Fruit fly (Drosophila melanogaster): ENCODE data around the gene csw.

Gene csw

dm6 chrX:2087501-2087900, 6.5 kb upstream of the csw start (continued):
- TF ChIP-seq CG18619 (GFP tag; optimal IDR thresholded peaks at IDR 0.05) (peak; percentile 71), z (GFP tag; IDR thresholded peaks at IDR 0.05) (no peak), CkIIα-i1 (GFP tag; IDR thresholded peaks at IDR 0.05) (no peak), CG14014 (GFP tag; IDR thresholded peaks at IDR 0.05) (peak; percentile 49; the same call in 1 of the 2 replicates), CG17385 (GFP tag; optimal IDR thresholded peaks at IDR 0.05) (peak; percentile 50), CG4328 (GFP tag; optimal IDR thresholded peaks at IDR 0.05) (no peak), Usf (GFP tag; optimal IDR thresholded peaks at IDR 0.05) (no peak), CG13775 (GFP tag; optimal IDR thresholded peaks at IDR 0.05) (no peak), TFAM (GFP tag; optimal IDR thresholded peaks at IDR 0.05) (no peak), MESR4 (GFP tag; optimal IDR thresholded peaks at IDR 0.05) (no peak), sima (GFP tag; optimal IDR thresholded peaks at IDR 0.05) (no peak), CG11093 (GFP tag; IDR thresholded peaks at IDR 0.05) (peak; percentile 47; the same call in 2 of the 3 replicates), ash1 (GFP tag; optimal IDR thresholded peaks at IDR 0.05) (no peak), CG11695 (GFP tag; IDR thresholded peaks at IDR 0.05) (peak; percentile 53; the same call in 1 of the 3 replicates), CG8359 (GFP tag; optimal IDR thresholded peaks at IDR 0.05; ENCODE audit: borderline replicate concordance) (no peak), CG33213 (GFP tag; optimal IDR thresholded peaks at IDR 0.05) (peak; percentile 28), stc (GFP tag; IDR thresholded peaks at IDR 0.05) (peak; percentile 67), esg (GFP tag; conservative IDR thresholded peaks at IDR 0.05) (peak; percentile 35; the same call in 1 of the 2 replicates), B-H2 (GFP tag; optimal IDR thresholded peaks at IDR 0.05) (no peak), CG14441 (GFP tag; IDR thresholded peaks at IDR 0.05) (peak; percentile 75), Myb (GFP tag; optimal IDR thresholded peaks at IDR 0.05) (peak; percentile 40), Ets65A (GFP tag) (peak; percentile 91), CG12071 (GFP tag; optimal IDR thresholded peaks at IDR 0.05) (peak; percentile 61), salm (tag; optimal IDR thresholded peaks at IDR 0.05) (peak; percentile 46), cg (GFP tag; optimal IDR thresholded peaks at IDR 0.05) (peak; percentile 44), Chrac-16 (GFP tag; optimal IDR thresholded peaks at IDR 0.05) (peak; percentile 4), dpn (GFP tag; optimal IDR thresholded peaks at IDR 0.05) (peak; percentile 24 to 70), CG10543 (GFP tag; optimal IDR thresholded peaks at IDR 0.05) (no peak), bowl (GFP tag; IDR thresholded peaks at IDR 0.05) (no peak), CG7745 (tag; optimal IDR thresholded peaks at IDR 0.05) (no peak), her (GFP tag; optimal IDR thresholded peaks at IDR 0.05) (peak; percentile 54), bcd (GFP tag; optimal IDR thresholded peaks at IDR 0.05) (peak; percentile 29), Rfx (GFP tag; IDR thresholded peaks at IDR 0.05) (peak; percentile 48; the same call in 1 of the 2 replicates), CG1832 (GFP tag; optimal IDR thresholded peaks at IDR 0.05) (no peak), amos (GFP tag; IDR thresholded peaks at IDR 0.05; ENCODE audit: partially characterized antibody) (no peak), fd102C (GFP tag; optimal IDR thresholded peaks at IDR 0.05) (no peak), CG10431 (GFP tag; optimal IDR thresholded peaks at IDR 0.05) (peak; percentile 4), sd (tag; optimal IDR thresholded peaks at IDR 0.05) (no peak), Opbp (GFP tag; IDR thresholded peaks at IDR 0.05; ENCODE audit: partially characterized antibody) (no peak), CG11247 (GFP tag; IDR thresholded peaks at IDR 0.05) (peak; percentile 59), CG3726 (GFP tag; IDR thresholded peaks at IDR 0.05) (0 out of 3 replicates have a peak, but pooled peaks have one; percentile 37), dimm (GFP tag; IDR thresholded peaks at IDR 0.05) (0 out of 2 replicates have a peak, but pooled peaks have one; percentile 45), da (GFP tag; optimal IDR thresholded peaks at IDR 0.05) (no peak), Blimp-1 (GFP tag; optimal IDR thresholded peaks at IDR 0.05) (peak; percentile 49), CG6272 (GFP tag; IDR thresholded peaks at IDR 0.05) (no peak), odd (GFP tag; optimal IDR thresholded peaks at IDR 0.05) (peak; percentile 62), CG7271 (tag; optimal IDR thresholded peaks at IDR 0.05) (no peak), tin (GFP tag; optimal IDR thresholded peaks at IDR 0.05) (peak; percentile 24), CG2120 (GFP tag; optimal IDR thresholded peaks at IDR 0.05) (peak; percentile 42), gro (GFP tag; optimal IDR thresholded peaks at IDR 0.05) (no peak), Bgb (GFP tag; IDR thresholded peaks at IDR 0.05; ENCODE audit: partially characterized antibody) (no peak)

Measured in whole organism, embryonic.